Worm (Caenorhabditis elegans) whole organism, L4 larva: ENCODE measurements around the gene nlp-5.

Source experiments
- D1046.2 ChIP-seq: fragments of 200-800 bp; sonication (Bioruptor generic); IDR thresholded peaks from 2 replicates; pipeline ENCODE4 v1.3.6; 2022; ENCODE audit warnings: missing genetic modification characterization, missing compliant biosample characterization
- F26F4.8 ChIP-seq: fragments of 200-800 bp; sonication (Bioruptor generic); conservative IDR thresholded peaks from 2 replicates; pipeline ENCODE4 v1.3.6; 2022; ENCODE audit warnings: missing genetic modification characterization, missing compliant biosample characterization
- F37D6.2 ChIP-seq: sonication (generic microtip); optimal IDR thresholded peaks from 2 replicates; lab custom pipeline; 2016; ENCODE audit warnings: mild to moderate bottlenecking, missing genetic modification characterization, missing compliant biosample characterization
- F49E8.2 ChIP-seq: sonication (generic microtip); optimal IDR thresholded peaks from 2 replicates; lab custom pipeline; 2016; ENCODE audit warnings: missing compliant biosample characterization, mild to moderate bottlenecking, missing genetic modification characterization, borderline replicate concordance
- T20F7.1 ChIP-seq: fragments of 200-800 bp; sonication (Bioruptor generic); optimal IDR thresholded peaks from 2 replicates; lab custom pipeline; 2018; ENCODE audit warnings: mild to moderate bottlenecking, missing genetic modification characterization, missing compliant biosample characterization
- T26A8.4 ChIP-seq: fragments of 200-800 bp; sonication (Bioruptor generic); IDR thresholded peaks from 2 replicates; pipeline ENCODE4 v1.3.6; 2022; ENCODE audit warnings: missing genetic modification characterization, missing compliant biosample characterization
- ZK337.2 ChIP-seq: fragments of 200-800 bp; sonication (Bioruptor generic); IDR thresholded peaks from 2 replicates; pipeline ENCODE4 v1.3.6; 2022; ENCODE audit warnings: missing genetic modification reagents, missing genetic modification characterization, missing compliant biosample characterization
- aha-1 ChIP-seq: fragments of 150-350 bp; peaks from one replicate; lab custom pipeline; 2014; ENCODE audit warnings: missing biosample characterization, missing genetic modification characterization
- aly-2 ChIP-seq: sonication (generic microtip); optimal IDR thresholded peaks from 2 replicates; lab custom pipeline; 2018; ENCODE audit warnings: missing biosample characterization, missing genetic modification characterization
- ama-1 ChIP-seq: fragments of 150-350 bp; optimal IDR thresholded peaks from 2 replicates; lab custom pipeline; 2014; ENCODE audit warnings: inconsistent platforms, mixed read lengths
- attf-4 ChIP-seq: sonication (generic microtip); optimal IDR thresholded peaks from 3 replicates; lab custom pipeline; 2017; ENCODE audit warnings: missing biosample characterization, missing genetic modification characterization
- ceh-20 ChIP-seq: fragments of 200-800 bp; sonication (Bioruptor generic); IDR thresholded peaks from 2 replicates; pipeline ENCODE4 v1.3.6; 2022; ENCODE audit warnings: missing genetic modification reagents, missing genetic modification characterization, missing compliant biosample characterization
- daf-12 ChIP-seq: fragments of 150-350 bp; optimal IDR thresholded peaks from 2 replicates; lab custom pipeline; 2014; ENCODE audit warnings: missing biosample characterization, missing genetic modification reagents, missing genetic modification characterization
- daf-16 ChIP-seq, 3 experiments: sonication (generic microtip); optimal IDR thresholded peaks; 2 replicates each; lab custom pipeline; 2016 to 2017; ENCODE audit warnings: missing genetic modification characterization in 3 of 3, missing genetic modification reagents in 3 of 3, mild to moderate bottlenecking in 2 of 3, missing compliant biosample characterization in 2 of 3, missing biosample characterization in 1 of 3, moderate library complexity in 1 of 3
- dmd-6 ChIP-seq: fragments of 200-800 bp; sonication (Bioruptor generic); IDR thresholded peaks from 2 replicates; pipeline ENCODE4 v1.3.6; 2022; ENCODE audit warnings: missing genetic modification reagents, missing genetic modification characterization, missing compliant biosample characterization
- dmd-8 ChIP-seq: fragments of 200-800 bp; sonication (Bioruptor generic); IDR thresholded peaks from 2 replicates; pipeline ENCODE4 v1.3.6; 2022; ENCODE audit warnings: missing genetic modification characterization, missing compliant biosample characterization
- dmd-9 ChIP-seq: fragments of 200-800 bp; sonication (Bioruptor generic); IDR thresholded peaks from 2 replicates; pipeline ENCODE4 v1.3.6; 2022; ENCODE audit warnings: missing genetic modification reagents, missing genetic modification characterization, missing compliant biosample characterization
- duxl-1 ChIP-seq: sonication (generic microtip); optimal IDR thresholded peaks from 2 replicates; lab custom pipeline; 2016; ENCODE audit warnings: mild to moderate bottlenecking, missing genetic modification characterization, moderate library complexity, missing compliant biosample characterization; ENCODE audit not compliant: poor library complexity
- dve-1 ChIP-seq: sonication (generic microtip); optimal IDR thresholded peaks from 2 replicates; lab custom pipeline; 2017; ENCODE audit warnings: antibody characterized with exemption, mild to moderate bottlenecking, missing genetic modification characterization, missing compliant biosample characterization; ENCODE audit not compliant: insufficient read depth
- gei-8 ChIP-seq: fragments of 200-800 bp; sonication (Bioruptor generic); optimal IDR thresholded peaks from 2 replicates; lab custom pipeline; 2018; ENCODE audit warnings: mild to moderate bottlenecking, missing genetic modification characterization, missing compliant biosample characterization
- hif-1 ChIP-seq, 2 experiments: sonication (generic microtip); optimal IDR thresholded peaks; 2 replicates each; lab custom pipeline; 2016 to 2017; ENCODE audit warnings: missing compliant biosample characterization in 2 of 2, missing genetic modification characterization in 2 of 2, missing genetic modification reagents in 2 of 2, missing genotype in 2 of 2, mild to moderate bottlenecking in 1 of 2
- hlh-11 ChIP-seq: fragments of 200-800 bp; sonication (Bioruptor generic); optimal IDR thresholded peaks from 2 replicates; lab custom pipeline; 2018; ENCODE audit warnings: mild to moderate bottlenecking, missing genetic modification characterization, missing compliant biosample characterization
- hlh-30 ChIP-seq: sonication (generic microtip); optimal IDR thresholded peaks from 2 replicates; lab custom pipeline; 2017; ENCODE audit warnings: antibody characterized with exemption, mild to moderate bottlenecking, missing genetic modification characterization, missing compliant biosample characterization; ENCODE audit not compliant: insufficient read depth
- hmg-1.1 ChIP-seq: fragments of 200-800 bp; sonication (Bioruptor generic); IDR thresholded peaks from 2 replicates; pipeline ENCODE4 v1.3.6; 2022; ENCODE audit warnings: missing genetic modification reagents, missing genetic modification characterization, missing compliant biosample characterization
- lim-7 ChIP-seq: fragments of 200-800 bp; sonication (Bioruptor generic); IDR thresholded peaks from 2 replicates; pipeline ENCODE4 v1.3.6; 2022; ENCODE audit warnings: missing genetic modification characterization, missing compliant biosample characterization
- lin-29 ChIP-seq: fragments of 200-800 bp; sonication (Bioruptor generic); IDR thresholded peaks from 2 replicates; pipeline ENCODE4 v1.3.6; 2022; ENCODE audit warnings: missing genetic modification reagents, missing genetic modification characterization, missing compliant biosample characterization
- lin-38 ChIP-seq: fragments of 200-800 bp; sonication (Bioruptor generic); IDR thresholded peaks from 2 replicates; pipeline ENCODE4 v1.3.6; 2022; ENCODE audit warnings: missing genetic modification reagents, missing genetic modification characterization, missing compliant biosample characterization
- lin-39 ChIP-seq: fragments of 150-350 bp; optimal IDR thresholded peaks from 2 replicates; lab custom pipeline; 2014; ENCODE audit warnings: missing biosample characterization, missing genetic modification reagents, missing genetic modification characterization
- lsy-2 ChIP-seq, 2 experiments: fragments of 150-350 bp in 1 of 2; sonication (generic microtip) in 1 of 2; optimal IDR thresholded peaks; 2 replicates each; lab custom pipeline; 2014 to 2017; ENCODE audit warnings: missing biosample characterization in 2 of 2, missing genetic modification characterization in 2 of 2
- mdl-1 ChIP-seq, 2 experiments: fragments of 150-350 bp in 1 of 2; sonication (generic microtip) in 1 of 2; optimal IDR thresholded peaks; 2 replicates each; lab custom pipeline; 2014 to 2017; ENCODE audit warnings: missing biosample characterization in 2 of 2, missing genetic modification characterization in 2 of 2
- mep-1 ChIP-seq: fragments of 150-350 bp; sonication (generic microtip); optimal IDR thresholded peaks from 3 replicates; lab custom pipeline; 2014; ENCODE audit warnings: missing biosample characterization, missing genetic modification characterization
- mxl-3 ChIP-seq: fragments of 200-800 bp; sonication (Bioruptor generic); optimal IDR thresholded peaks from 2 replicates; lab custom pipeline; 2018; ENCODE audit warnings: mild to moderate bottlenecking, missing genetic modification characterization, missing compliant biosample characterization
- nhr-11 ChIP-seq: fragments of 150-350 bp; optimal IDR thresholded peaks from 2 replicates; lab custom pipeline; 2014; ENCODE audit warnings: missing biosample characterization, missing genetic modification characterization
- nhr-111 ChIP-seq: fragments of 200-800 bp; sonication (Bioruptor generic); optimal IDR thresholded peaks from 2 replicates; lab custom pipeline; 2018; ENCODE audit warnings: mild to moderate bottlenecking, missing genetic modification characterization, missing compliant biosample characterization
- nhr-42 ChIP-seq: fragments of 200-800 bp; sonication (Bioruptor generic); IDR thresholded peaks from 2 replicates; pipeline ENCODE4 v1.3.6; 2022; ENCODE audit warnings: missing genetic modification characterization, missing compliant biosample characterization
- nhr-48 ChIP-seq: sonication (generic microtip); optimal IDR thresholded peaks from 2 replicates; lab custom pipeline; 2016; ENCODE audit warnings: mild to moderate bottlenecking, missing genetic modification characterization, missing compliant biosample characterization
- nhr-76 ChIP-seq: fragments of 150-350 bp; optimal IDR thresholded peaks from 2 replicates; lab custom pipeline; 2014; ENCODE audit warnings: missing biosample characterization, missing genetic modification characterization
- nhr-77 ChIP-seq: fragments of 150-350 bp; optimal IDR thresholded peaks from 2 replicates; lab custom pipeline; 2014; ENCODE audit warnings: missing biosample characterization, missing genetic modification characterization
- php-3 ChIP-seq: fragments of 200-800 bp; sonication (Bioruptor generic); IDR thresholded peaks from 2 replicates; pipeline ENCODE4 v1.3.6; 2022; ENCODE audit warnings: missing genetic modification reagents, missing genetic modification characterization, missing compliant biosample characterization
- sdz-12 ChIP-seq: fragments of 200-800 bp; sonication (Bioruptor generic); optimal IDR thresholded peaks from 2 replicates; lab custom pipeline; 2018; ENCODE audit warnings: mild to moderate bottlenecking, missing genetic modification characterization, missing compliant biosample characterization
- skn-1 ChIP-seq: fragments of 150-350 bp; optimal IDR thresholded peaks from 2 replicates; lab custom pipeline; 2014; ENCODE audit warnings: missing biosample characterization, missing genetic modification characterization
- snpc-1.2 ChIP-seq: fragments of 200-800 bp; sonication (Bioruptor generic); IDR thresholded peaks from 2 replicates; pipeline ENCODE4 v1.3.6; 2022; ENCODE audit warnings: missing genetic modification reagents, missing genetic modification characterization, missing compliant biosample characterization
- spr-1 ChIP-seq: sonication (generic microtip); optimal IDR thresholded peaks from 2 replicates; lab custom pipeline; 2016; ENCODE audit warnings: mild to moderate bottlenecking, missing genetic modification characterization, missing compliant biosample characterization
- unc-130 ChIP-seq: sonication (generic microtip); optimal IDR thresholded peaks from 2 replicates; lab custom pipeline; 2016; ENCODE audit warnings: missing genetic modification reagents, missing genetic modification characterization, missing compliant biosample characterization
- unc-62 ChIP-seq, 3 experiments: fragments of 150-350 bp in 1 of 3; sonication (generic microtip); optimal IDR thresholded peaks in 2 of 3; peaks in 1 of 3; 1 replicate in 1 of 3; 2 replicates in 2 of 3; lab custom pipeline; 2014 to 2017; ENCODE audit warnings: missing biosample characterization in 3 of 3, missing genetic modification characterization in 3 of 3, missing genetic modification reagents in 3 of 3, missing genotype in 1 of 3
- zfp-2 ChIP-seq: sonication (generic microtip); optimal IDR thresholded peaks from 2 replicates; lab custom pipeline; 2016; ENCODE audit warnings: mild to moderate bottlenecking, missing genetic modification characterization, missing compliant biosample characterization

nlp-5 gene

DNA sequence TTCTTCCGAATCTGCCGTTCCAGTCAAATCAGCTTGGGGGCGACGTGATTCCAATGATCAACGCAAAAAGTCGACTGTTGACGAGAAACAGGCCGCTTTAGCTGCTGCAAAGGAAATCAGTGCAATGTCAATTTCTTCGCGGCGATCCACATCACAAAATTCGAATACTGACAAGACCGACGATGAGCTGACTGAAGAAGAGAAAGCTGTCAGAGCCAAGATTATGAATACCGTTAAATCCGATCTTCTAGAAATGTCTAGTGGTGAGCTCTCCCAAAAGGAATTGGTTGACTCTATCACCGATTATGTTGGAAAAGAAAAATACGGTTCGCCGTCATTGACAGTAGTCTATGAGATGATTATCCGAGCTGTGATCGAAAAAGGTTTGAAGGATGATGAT is 18.0 kb upstream of the nlp-5 start:
- TF ChIP-seq unc-62 (GFP tag; optimal IDR thresholded peaks at IDR 0.05 in 1 of 2; lab: Kevin White, UChicago) (peak in 1 of 2 experiments; percentile 96), unc-62 (tag; optimal IDR thresholded peaks at IDR 0.05; lab: Kevin White, UChicago) (no peak), spr-1 (tag; lab: Kevin White, UChicago) (no peak), nhr-111 (GFP tag; lab: Kevin White, UChicago) (no peak), nhr-11 (tag; lab: Kevin White, UChicago) (no peak), hif-1 (tag; optimal IDR thresholded peaks at IDR 0.05; lab: Kevin White, UChicago) (no peak), F26F4.8 (GFP tag; lab: Robert Waterston, UW) (no peak), ceh-20 (GFP tag; lab: Robert Waterston, UW) (no peak), duxl-1 (no peak)

ce11 chrII:8222309-8223065 is 15.8 kb upstream of the nlp-5 start, which contains the start of gene dab-1:
Gene dab-1, plus strand, starts transcription at chrII:8222386.
- TF ChIP-seq daf-12 (tag; lab: Kevin White, UChicago) (no peak), unc-62 (GFP tag; optimal IDR thresholded peaks at IDR 0.05 in 1 of 2; lab: Kevin White, UChicago) (peak in 1 of 2 experiments; percentile 75), unc-62 (tag; optimal IDR thresholded peaks at IDR 0.05; lab: Kevin White, UChicago) (no peak), skn-1 (no peak), ZK337.2 (GFP tag; lab: Robert Waterston, UW) (no peak), spr-1 (tag; lab: Kevin White, UChicago) (no peak), snpc-1.2 (GFP tag; lab: Robert Waterston, UW) (no peak), lsy-2 (tag; optimal IDR thresholded peaks at IDR 0.05; lab: Kevin White, UChicago) (peak in 1 of 2 experiments; percentile 25), unc-130 (GFP tag; lab: Kevin White, UChicago) (peak; percentile 24), aly-2 (tag; lab: Kevin White, UChicago) (no peak), mxl-3 (GFP tag; lab: Kevin White, UChicago) (peak; percentile 94), zfp-2 (tag; lab: Kevin White, UChicago) (no peak), T26A8.4 (GFP tag; lab: Robert Waterston, UW) (no peak), aha-1 (peak; percentile 73), ama-1 (lab: Kevin White, UChicago) (no peak), lin-29 (GFP tag; lab: Robert Waterston, UW) (no peak), attf-4 (no peak), nhr-76 (no peak), hmg-1.1 (no peak), daf-16 (GFP tag; optimal IDR thresholded peaks at IDR 0.05; lab: Kevin White, UChicago) (no peak), daf-16 (tag; optimal IDR thresholded peaks at IDR 0.05; lab: Kevin White, UChicago) (no peak), mep-1 (tag; lab: Kevin White, UChicago) (peak; percentile 56), lin-38 (GFP tag; lab: Robert Waterston, UW) (0 out of 2 replicates have a peak, but pooled peaks have one; percentile 24), lin-39 (tag; lab: Kevin White, UChicago) (no peak), F37D6.2 (tag; lab: Kevin White, UChicago) (no peak), dmd-9 (GFP tag; lab: Robert Waterston, UW) (no peak), D1046.2 (GFP tag; lab: Robert Waterston, UW) (no peak), nhr-48 (tag; lab: Kevin White, UChicago) (peak; percentile 22), F49E8.2 (tag; lab: Kevin White, UChicago) (no peak), nhr-11 (tag; lab: Kevin White, UChicago) (no peak), duxl-1 (no peak), hlh-11 (peak; percentile 53), sdz-12 (GFP tag; lab: Kevin White, UChicago) (no peak), T20F7.1 (GFP tag; lab: Kevin White, UChicago) (no peak), php-3 (no peak), dmd-8 (GFP tag; lab: Robert Waterston, UW) (no peak), nhr-42 (no peak), dmd-6 (GFP tag; lab: Robert Waterston, UW) (no peak), gei-8 (GFP tag; lab: Kevin White, UChicago) (no peak), lim-7 (no peak), dve-1 (peak; percentile 39), hlh-30 (peak; percentile 76), mdl-1 (tag; optimal IDR thresholded peaks at IDR 0.05; lab: Kevin White, UChicago) (peak; percentile 90 to 97), nhr-77 (tag; lab: Kevin White, UChicago) (peak; percentile 41)
